Fruit fly (Drosophila melanogaster): Measurements from ENCODE around the gene CG6833.
A peak's percentile ranks its signal among the peaks of the same experiment; 100 is the strongest.

Gene CG6833

dm6 chr3L:14055815-14056516 lies 5.0 kb downstream of the CG6833 start (continued):
- TF ChIP-seq sisA (GFP tag; IDR thresholded peaks at IDR 0.05): no peak
- TF ChIP-seq CG18476 (GFP tag; optimal IDR thresholded peaks at IDR 0.05): no peak
- TF ChIP-seq Lhr (GFP tag; optimal IDR thresholded peaks at IDR 0.05): no peak
- no peak for TF ChIP-seq CG12744 (GFP tag; optimal IDR thresholded peaks at IDR 0.05)
- TF ChIP-seq cwo (GFP tag; optimal IDR thresholded peaks at IDR 0.05): no peak
- peak; percentile 22 for TF ChIP-seq gro (GFP tag; optimal IDR thresholded peaks at IDR 0.05)
- no peak for TF ChIP-seq nerfin-2 (GFP tag; IDR thresholded peaks at IDR 0.05; ENCODE audit: partially characterized antibody)
- peak; percentile 58 for TF ChIP-seq pros (GFP tag; optimal IDR thresholded peaks at IDR 0.05)
- no peak for TF ChIP-seq wor (GFP tag; IDR thresholded peaks at IDR 0.05)
- TF ChIP-seq Nf-YA (GFP tag; IDR thresholded peaks at IDR 0.05): no peak
- TF ChIP-seq sug (tag; optimal IDR thresholded peaks at IDR 0.05): peak; percentile 50
- no peak for TF ChIP-seq BEAF-32 (GFP tag; optimal IDR thresholded peaks at IDR 0.05)
- no peak for TF ChIP-seq danr (GFP tag; IDR thresholded peaks at IDR 0.05)
- no peak for TF ChIP-seq gt (GFP tag; IDR thresholded peaks at IDR 0.05)
- TF ChIP-seq CG12299 (tag; optimal IDR thresholded peaks at IDR 0.05): no peak
- no peak for TF ChIP-seq Sry-δ (GFP tag; optimal IDR thresholded peaks at IDR 0.05)
- no peak for TF ChIP-seq Atf6 (GFP tag; IDR thresholded peaks at IDR 0.05)
- no peak for TF ChIP-seq CG13287 (GFP tag; IDR thresholded peaks at IDR 0.05; ENCODE audit: partially characterized antibody)
- TF ChIP-seq D19B (GFP tag; optimal IDR thresholded peaks at IDR 0.05): no peak
- TF ChIP-seq NFAT (GFP tag; IDR thresholded peaks at IDR 0.05): no peak
- no peak for TF ChIP-seq CG8478 (optimal IDR thresholded peaks at IDR 0.05)
- no peak for TF ChIP-seq CG43689 (GFP tag; IDR thresholded peaks at IDR 0.05)
- peak; percentile 89 for TF ChIP-seq abd-A (tag; optimal IDR thresholded peaks at IDR 0.05)
- TF ChIP-seq Dref (GFP tag; IDR thresholded peaks at IDR 0.05): no peak
- no peak for TF ChIP-seq dan (GFP tag; IDR thresholded peaks at IDR 0.05)
- no peak for TF ChIP-seq MTF-1 (GFP tag; optimal IDR thresholded peaks at IDR 0.05; ENCODE audit: borderline replicate concordance)
- TF ChIP-seq CG10274 (GFP tag; optimal IDR thresholded peaks at IDR 0.05): no peak
- TF ChIP-seq sima (GFP tag; optimal IDR thresholded peaks at IDR 0.05): no peak
- no peak for TF ChIP-seq CG2116 (GFP tag; optimal IDR thresholded peaks at IDR 0.05)
- TF ChIP-seq CG8388 (GFP tag; optimal IDR thresholded peaks at IDR 0.05): no peak
- no peak for TF ChIP-seq CG6813 (GFP tag; optimal IDR thresholded peaks at IDR 0.05)
- no peak for TF ChIP-seq Chrac-16 (GFP tag; optimal IDR thresholded peaks at IDR 0.05)
- no peak for TF ChIP-seq dpn (GFP tag; optimal IDR thresholded peaks at IDR 0.05)
- TF ChIP-seq Hmr (GFP tag; optimal IDR thresholded peaks at IDR 0.05): no peak
- TF ChIP-seq MESR4 (GFP tag; optimal IDR thresholded peaks at IDR 0.05): no peak
- TF ChIP-seq pfk (GFP tag; optimal IDR thresholded peaks at IDR 0.05): no peak
- TF ChIP-seq chinmo (GFP tag; IDR thresholded peaks at IDR 0.05; ENCODE audit: partially characterized antibody): peak; percentile 86; the same call in 2 of the 4 replicates
- TF ChIP-seq CG34422 (GFP tag; IDR thresholded peaks at IDR 0.05): no peak
- no peak for TF ChIP-seq CG3726 (GFP tag; IDR thresholded peaks at IDR 0.05)
- TF ChIP-seq CG4730 (GFP tag; IDR thresholded peaks at IDR 0.05): no peak
- no peak for TF ChIP-seq Blimp-1 (GFP tag; optimal IDR thresholded peaks at IDR 0.05)
- peak; percentile 88 for TF ChIP-seq crol (GFP tag; IDR thresholded peaks at IDR 0.05)
- 0 out of 2 replicates have a peak, but pooled peaks have one; percentile 26 for TF ChIP-seq CG10321 (GFP tag; IDR thresholded peaks at IDR 0.05)
- TF ChIP-seq Dip3 (GFP tag; optimal IDR thresholded peaks at IDR 0.05): no peak
- TF ChIP-seq CG31441 (GFP tag; IDR thresholded peaks at IDR 0.05): no peak
- TF ChIP-seq caup (GFP tag; optimal IDR thresholded peaks at IDR 0.05; ENCODE audit: severe bottlenecking): no peak
- TF ChIP-seq Hr51 (GFP tag; optimal IDR thresholded peaks at IDR 0.05): no peak
- TF ChIP-seq CG10959 (GFP tag; IDR thresholded peaks at IDR 0.05): no peak
- TF ChIP-seq CG5180 (GFP tag; optimal IDR thresholded peaks at IDR 0.05): no peak
- no peak for TF ChIP-seq ab (GFP tag; optimal IDR thresholded peaks at IDR 0.05)

Measured in whole organism, embryonic.